Fruit fly (Drosophila melanogaster) whole organism, embryonic: Measurements from ENCODE around the gene Syx8.
A peak's percentile ranks its signal among the peaks of the same experiment; 100 is the strongest.

Experiments
- Atf6 ChIP-seq: fragments of 200-800 bp; sonication (Bioruptor generic); IDR thresholded peaks from 2 replicates; pipeline ENCODE4 v1.3.6; 2022; ENCODE audit warnings: missing biosample characterization, missing genetic modification characterization
- Blimp-1 ChIP-seq: fragments of 200-800 bp; sonication (Bioruptor generic); optimal IDR thresholded peaks from 3 replicates; lab custom pipeline; 2018; ENCODE audit warnings: missing biosample characterization, missing genetic modification characterization, mild to moderate bottlenecking, moderate library complexity, missing genetic modification reagents
- CG10979 ChIP-seq: fragments of 200-800 bp; sonication (Bioruptor generic); optimal IDR thresholded peaks from 2 replicates; lab custom pipeline; 2018; ENCODE audit warnings: missing biosample characterization, mild to moderate bottlenecking, missing genetic modification characterization, moderate library complexity
- CG12104 ChIP-seq: fragments of 200-800 bp; sonication (Bioruptor generic); optimal IDR thresholded peaks from 3 replicates; lab custom pipeline; 2016; ENCODE audit warnings: missing biosample characterization, missing genetic modification characterization
- CG12391 ChIP-seq: fragments of 200-800 bp; sonication (Bioruptor generic); optimal IDR thresholded peaks from 3 replicates; lab custom pipeline; 2018; ENCODE audit warnings: missing biosample characterization, mild to moderate bottlenecking, missing genetic modification characterization, moderate library complexity
- CG14050 ChIP-seq: fragments of 200-800 bp; sonication (Bioruptor generic); IDR thresholded peaks from 3 replicates; pipeline ENCODE4 v1.3.6; 2022; ENCODE audit warnings: missing biosample characterization, missing genetic modification characterization
- CG14710 ChIP-seq: fragments of 200-800 bp; sonication (Bioruptor generic); optimal IDR thresholded peaks from 3 replicates; lab custom pipeline; 2019; ENCODE audit warnings: missing biosample characterization, mild to moderate bottlenecking, missing genetic modification characterization, moderate library complexity
- CG15601 ChIP-seq: fragments of 200-800 bp; sonication (Bioruptor generic); optimal IDR thresholded peaks from 3 replicates; lab custom pipeline; 2019; ENCODE audit warnings: missing biosample characterization, mild to moderate bottlenecking, missing genetic modification characterization, moderate library complexity
- CG18262 ChIP-seq: fragments of 200-800 bp; optimal IDR thresholded peaks from 3 replicates; lab custom pipeline; 2019; ENCODE audit warnings: missing biosample characterization, mild to moderate bottlenecking, missing genetic modification characterization, moderate library complexity
- CG2116 ChIP-seq: fragments of 200-800 bp; sonication (Bioruptor generic); optimal IDR thresholded peaks from 3 replicates; lab custom pipeline; 2018; ENCODE audit warnings: missing biosample characterization, mild to moderate bottlenecking, missing genetic modification characterization
- CG31224 ChIP-seq: fragments of 200-800 bp; sonication (Bioruptor generic); IDR thresholded peaks from 2 replicates; pipeline ENCODE4 v1.3.6; 2022; ENCODE audit warnings: missing biosample characterization, missing genetic modification characterization
- CG31441 ChIP-seq: fragments of 200-800 bp; sonication (Bioruptor generic); IDR thresholded peaks from 2 replicates; pipeline ENCODE4 v1.3.6; 2022; ENCODE audit warnings: missing biosample characterization, missing genetic modification characterization
- CG4820 ChIP-seq: fragments of 200-800 bp; sonication (Bioruptor generic); optimal IDR thresholded peaks from 3 replicates; lab custom pipeline; 2016; ENCODE audit warnings: missing biosample characterization, missing genetic modification characterization
- CG6175 ChIP-seq: fragments of 200-800 bp; sonication (Bioruptor generic); IDR thresholded peaks from 3 replicates; pipeline ENCODE4 v1.3.6; 2022; ENCODE audit warnings: missing biosample characterization, missing genetic modification characterization
- CG6683 ChIP-seq: fragments of 200-800 bp; sonication (Bioruptor generic); optimal IDR thresholded peaks from 2 replicates; lab custom pipeline; 2017; ENCODE audit warnings: missing biosample characterization, mild to moderate bottlenecking, missing genetic modification characterization, missing genetic modification reagents
- CG7839 ChIP-seq: fragments of 200-800 bp; sonication (Bioruptor generic); optimal IDR thresholded peaks from 3 replicates; lab custom pipeline; 2018; ENCODE audit warnings: missing biosample characterization, mild to moderate bottlenecking, missing genetic modification characterization, moderate library complexity
- CG7963 ChIP-seq: fragments of 200-800 bp; sonication (Bioruptor generic); IDR thresholded peaks from 3 replicates; pipeline ENCODE4 v1.3.6; 2022; ENCODE audit warnings: missing biosample characterization, missing genetic modification characterization; ENCODE audit not compliant: partially characterized antibody
- CG9727 ChIP-seq: fragments of 200-800 bp; sonication (Bioruptor generic); optimal IDR thresholded peaks from 3 replicates; lab custom pipeline; 2017; ENCODE audit warnings: missing biosample characterization, mild to moderate bottlenecking, missing genetic modification characterization
- Hr51 ChIP-seq, 2 experiments: fragments of 200-800 bp; sonication (Bioruptor generic); optimal IDR thresholded peaks; 2 replicates in 1 of 2; 3 replicates in 1 of 2; lab custom pipeline; 2016 to 2018; ENCODE audit warnings: missing biosample characterization in 2 of 2, missing genetic modification characterization in 2 of 2, mild to moderate bottlenecking in 1 of 2, moderate library complexity in 1 of 2
- Hsf ChIP-seq: fragments of 200-800 bp; sonication (Bioruptor generic); optimal IDR thresholded peaks from 3 replicates; lab custom pipeline; 2016; ENCODE audit warnings: missing biosample characterization, missing genetic modification characterization
- Lpt ChIP-seq: fragments of >200 bp; optimal IDR thresholded peaks from 2 replicates; lab custom pipeline; 2018; ENCODE audit warnings: missing biosample characterization, missing genetic modification characterization
- Myb ChIP-seq: fragments of 200-800 bp; sonication (Bioruptor generic); optimal IDR thresholded peaks from 2 replicates; lab custom pipeline; 2016; ENCODE audit warnings: missing biosample characterization, missing genetic modification characterization
- Opbp ChIP-seq: fragments of 200-800 bp; sonication (Bioruptor generic); IDR thresholded peaks from 3 replicates; pipeline ENCODE4 v1.3.6; 2022; ENCODE audit warnings: missing biosample characterization, missing genetic modification characterization; ENCODE audit not compliant: partially characterized antibody
- Ptx1 ChIP-seq: fragments of 200-800 bp; sonication (Bioruptor generic); IDR thresholded peaks from 2 replicates; pipeline ENCODE4 v1.3.6; 2022; ENCODE audit warnings: missing biosample characterization, missing genetic modification characterization
- Sox102F ChIP-seq: fragments of 200-800 bp; sonication (Bioruptor generic); optimal IDR thresholded peaks from 2 replicates; lab custom pipeline; 2018; ENCODE audit warnings: missing biosample characterization, mild to moderate bottlenecking, missing genetic modification characterization, moderate library complexity
- Tbp ChIP-seq: fragments of >200 bp; optimal IDR thresholded peaks from 2 replicates; lab custom pipeline; 2018; ENCODE audit warnings: missing biosample characterization, missing genetic modification characterization
- Xbp1 ChIP-seq: fragments of 200-800 bp; sonication (Bioruptor generic); optimal IDR thresholded peaks from 3 replicates; lab custom pipeline; 2016; ENCODE audit warnings: missing biosample characterization, mild to moderate bottlenecking, missing genetic modification characterization
- al ChIP-seq: fragments of 200-800 bp; sonication (Bioruptor generic); IDR thresholded peaks from 2 replicates; pipeline ENCODE4 v1.3.6; 2022; ENCODE audit warnings: missing biosample characterization, missing genetic modification characterization
- ash1 ChIP-seq: fragments of 200-800 bp; sonication (Bioruptor generic); optimal IDR thresholded peaks from 2 replicates; lab custom pipeline; 2018; ENCODE audit warnings: missing biosample characterization, mild to moderate bottlenecking, missing genetic modification characterization
- cas ChIP-seq: fragments of 200-800 bp; sonication (Bioruptor generic); IDR thresholded peaks from 2 replicates; pipeline ENCODE4 v1.3.6; 2022; ENCODE audit warnings: missing biosample characterization, missing genetic modification characterization
- dmrt11E ChIP-seq: fragments of 200-800 bp; sonication (Bioruptor generic); optimal IDR thresholded peaks from 3 replicates; lab custom pipeline; 2018; ENCODE audit warnings: missing biosample characterization, mild to moderate bottlenecking, missing genetic modification characterization, moderate library complexity
- dmrt99B ChIP-seq: fragments of 200-800 bp; sonication (Bioruptor generic); optimal IDR thresholded peaks from 2 replicates; lab custom pipeline; 2018; ENCODE audit warnings: missing biosample characterization, mild to moderate bottlenecking, missing genetic modification characterization, moderate library complexity
- hkb ChIP-seq, 2 experiments: fragments of 200-800 bp in 1 of 2; fragments of >200 bp in 1 of 2; sonication (Bioruptor generic) in 1 of 2; IDR thresholded peaks in 1 of 2; optimal IDR thresholded peaks in 1 of 2; 2 replicates each; pipeline versions ENCODE4 v1.3.6 to Lab custom; 2017 to 2022; ENCODE audit warnings: missing biosample characterization in 1 of 2, missing genetic modification characterization in 1 of 2
- lab ChIP-seq: fragments of 200-800 bp; sonication (Bioruptor generic); optimal IDR thresholded peaks from 3 replicates; lab custom pipeline; 2017; ENCODE audit warnings: missing biosample characterization, missing genetic modification characterization, mild to moderate bottlenecking, moderate library complexity, missing genetic modification reagents
- lola ChIP-seq, 3 experiments: fragments of >200 bp in 2 of 3; fragments of 200-800 bp in 1 of 3; sonication (Bioruptor generic) in 1 of 3; optimal IDR thresholded peaks; 2 replicates each; lab custom pipeline; 2017 to 2019; ENCODE audit warnings: missing biosample characterization in 3 of 3, missing genetic modification characterization in 3 of 3, mild to moderate bottlenecking in 1 of 3, moderate library complexity in 1 of 3
- luna ChIP-seq: fragments of 200-800 bp; sonication (Bioruptor generic); optimal IDR thresholded peaks from 2 replicates; lab custom pipeline; 2016; ENCODE audit warnings: missing biosample characterization, missing genetic modification characterization
- nmo ChIP-seq: fragments of 200-800 bp; sonication (Bioruptor generic); optimal IDR thresholded peaks from 2 replicates; lab custom pipeline; 2018; ENCODE audit warnings: missing biosample characterization, mild to moderate bottlenecking, missing genetic modification characterization, moderate library complexity
- pan ChIP-seq, 4 experiments: fragments of >200 bp in 3 of 4; fragments of 200-800 bp in 1 of 4; sonication (Bioruptor generic) in 1 of 4; optimal IDR thresholded peaks in 3 of 4; IDR thresholded peaks in 1 of 4; 2 replicates each; pipeline versions ENCODE4 v1.3.6 to Lab custom; 2017 to 2022; ENCODE audit warnings: missing biosample characterization in 2 of 4, missing genetic modification characterization in 2 of 4, mixed read lengths in 1 of 4
- prd ChIP-seq, 3 experiments: fragments of >200 bp in 2 of 3; fragments of 200-800 bp in 1 of 3; sonication (Bioruptor generic) in 1 of 3; optimal IDR thresholded peaks in 2 of 3; IDR thresholded peaks in 1 of 3; 2 replicates in 2 of 3; 3 replicates in 1 of 3; pipeline versions ENCODE4 v1.3.6 to Lab custom; 2017 to 2022; ENCODE audit warnings: missing biosample characterization in 1 of 3, missing genetic modification characterization in 1 of 3
- row ChIP-seq: fragments of 200-800 bp; sonication (Bioruptor generic); IDR thresholded peaks from 3 replicates; pipeline ENCODE4 v1.3.6; 2022; ENCODE audit warnings: missing biosample characterization, missing genetic modification characterization
- sens ChIP-seq: fragments of 200-800 bp; sonication (Bioruptor generic); peaks from one replicate; lab custom pipeline; 2016; ENCODE audit warnings: missing biosample characterization, missing genetic modification characterization
- sob ChIP-seq: fragments of 200-800 bp; sonication (Bioruptor generic); IDR thresholded peaks from 2 replicates; pipeline ENCODE4 v1.3.6; 2022; ENCODE audit warnings: missing biosample characterization, missing genetic modification characterization
- tgo ChIP-seq: fragments of 200-800 bp; sonication (Bioruptor generic); IDR thresholded peaks from 3 replicates; pipeline ENCODE4 v1.3.6; 2022; ENCODE audit warnings: missing biosample characterization, missing genetic modification characterization
- unpg ChIP-seq: fragments of 200-800 bp; sonication (Bioruptor generic); optimal IDR thresholded peaks from 3 replicates; lab custom pipeline; 2018; ENCODE audit warnings: missing biosample characterization, mild to moderate bottlenecking, missing genetic modification characterization, moderate library complexity
- zen ChIP-seq: fragments of 200-800 bp; sonication (Bioruptor generic); optimal IDR thresholded peaks from 3 replicates; lab custom pipeline; 2018; ENCODE audit warnings: missing biosample characterization, mild to moderate bottlenecking, missing genetic modification characterization, moderate library complexity

Gene Syx8

dm6 chr3L:16566700-16567221 lies 20.1 kb downstream of the Syx8 start, which contains the start of gene UQCR-6.4L (continued):
- TF ChIP-seq CG7963 (GFP tag; lab: Robert Waterston, UW): no peak
- TF ChIP-seq lab (GFP tag; lab: Kevin White, UChicago): no peak
- peak; percentile 64 for TF ChIP-seq CG2116 (GFP tag; lab: Kevin White, UChicago)
- no peak for TF ChIP-seq luna (GFP tag; lab: Kevin White, UChicago)
- TF ChIP-seq CG15601 (tag; lab: Kevin White, UChicago): no peak
- TF ChIP-seq Lpt: no peak

dm6 chr3L:16566093-16566492 lies 20.8 kb downstream of the Syx8 start:
- TF ChIP-seq Hsf (GFP tag; lab: Kevin White, UChicago) (peak; percentile 12), CG18262 (no peak), CG9727 (GFP tag; lab: Kevin White, UChicago) (peak; percentile 11), CG6683 (GFP tag; lab: Kevin White, UChicago) (no peak), prd (optimal IDR thresholded peaks at IDR 0.05; lab: Kevin White, UChicago) (no peak), prd (GFP tag; IDR thresholded peaks at IDR 0.05; lab: Robert Waterston, UW) (peak; percentile 50; the same call in 2 of the 3 replicates), dmrt99B (tag; lab: Kevin White, UChicago) (peak; percentile 7), Myb (GFP tag; lab: Kevin White, UChicago) (no peak), al (GFP tag; lab: Robert Waterston, UW) (no peak), Tbp (GFP tag; lab: Kevin White, UChicago) (no peak), ash1 (GFP tag; lab: Kevin White, UChicago) (no peak), sens (GFP tag; lab: Kevin White, UChicago) (peak; percentile 68), unpg (GFP tag; lab: Kevin White, UChicago) (peak; percentile 13), CG14710 (tag; lab: Kevin White, UChicago) (peak; percentile 7), hkb (optimal IDR thresholded peaks at IDR 0.05; lab: Kevin White, UChicago) (no peak), hkb (GFP tag; IDR thresholded peaks at IDR 0.05; lab: Robert Waterston, UW) (peak; percentile 49; the same call in 1 of the 2 replicates), row (GFP tag; lab: Robert Waterston, UW) (peak; percentile 49), Sox102F (GFP tag; lab: Kevin White, UChicago) (peak; percentile 42), cas (no peak), CG10979 (tag; lab: Kevin White, UChicago) (peak; percentile 43), CG7839 (tag; lab: Kevin White, UChicago) (peak; percentile 22), CG12391 (tag; lab: Kevin White, UChicago) (peak; percentile 29), zen (peak; percentile 51), Ptx1 (GFP tag; lab: Robert Waterston, UW) (peak; percentile 23; the same call in 1 of the 2 replicates), CG4820 (GFP tag; lab: Kevin White, UChicago) (peak; percentile 14), lola (GFP tag; optimal IDR thresholded peaks at IDR 0.05; lab: Kevin White, UChicago) (peak in 1 of 3 experiments; percentile 21), CG31441 (GFP tag; lab: Robert Waterston, UW) (0 out of 2 replicates have a peak, but pooled peaks have one; percentile 32), Opbp (no peak), tgo (peak; percentile 27; the same call in 1 of the 3 replicates), CG6175 (GFP tag; lab: Robert Waterston, UW) (no peak), sob (GFP tag; lab: Robert Waterston, UW) (no peak), dmrt11E (peak; percentile 34), CG31224 (GFP tag; lab: Robert Waterston, UW) (no peak), CG12104 (GFP tag; lab: Kevin White, UChicago) (no peak), Xbp1 (GFP tag; lab: Kevin White, UChicago) (peak; percentile 14), Hr51 (GFP tag; optimal IDR thresholded peaks at IDR 0.05; lab: Kevin White, UChicago) (peak in 1 of 2 experiments; percentile 32), CG14050 (no peak), Blimp-1 (GFP tag; lab: Kevin White, UChicago) (peak; percentile 19), Atf6 (peak; percentile 25; the same call in 1 of the 2 replicates), pan (optimal IDR thresholded peaks at IDR 0.05; lab: Kevin White, UChicago) (no peak), pan (GFP tag; optimal IDR thresholded peaks at IDR 0.05 in 1 of 2, IDR thresholded peaks at IDR 0.05 in 1 of 2) (peak in 1 of 2 experiments; percentile 25), nmo (peak; percentile 13)
